Fruit fly (Drosophila melanogaster) Kc167 (cell line): ENCODE data around the gene CG14377.

Source experiments
- Myc ChIP-seq: fragments of >200 bp; optimal IDR thresholded peaks from 2 replicates; lab custom pipeline; 2017; ENCODE audit warnings: missing external identifiers
- Sin3A ChIP-seq: fragments of >200 bp; optimal IDR thresholded peaks from 2 replicates; lab custom pipeline; 2018; ENCODE audit warnings: missing external identifiers
- h ChIP-seq: fragments of >200 bp; optimal IDR thresholded peaks from 3 replicates; lab custom pipeline; 2018; ENCODE audit warnings: missing external identifiers
- insv ChIP-seq: fragments of >200 bp; optimal IDR thresholded peaks from 3 replicates; lab custom pipeline; 2018; ENCODE audit warnings: missing external identifiers
- psq ChIP-seq: fragments of >200 bp; optimal IDR thresholded peaks from 2 replicates; lab custom pipeline; 2017; ENCODE audit warnings: missing external identifiers
- ttk ChIP-seq: sonication (Bioruptor generic); optimal IDR thresholded peaks from 2 replicates; lab custom pipeline; 2017; ENCODE audit warnings: missing external identifiers

Gene CG14377

dm6 chr3R:13397535-13397934 is at the start of gene CG14377:
CG14377 (plus strand) TSS chr3R:13397835.
- TF ChIP-seq ttk (lab: Kevin White, UChicago) (no peak), psq (lab: Kevin White, UChicago) (no peak), h (lab: Kevin White, UChicago) (no peak), Sin3A (lab: Kevin White, UChicago) (no peak), Myc (lab: Kevin White, UChicago) (no peak), insv (no peak)

- TF ChIP-seq Sin3A (lab: Kevin White, UChicago) (no peak), ttk (lab: Kevin White, UChicago) (no peak), h (lab: Kevin White, UChicago) (no peak), psq (lab: Kevin White, UChicago) (no peak), Myc (lab: Kevin White, UChicago) (no peak)
Measured at dm6 chr3R:13353373-13353772, 44.3 kb upstream of the CG14377 start, which contains the start of gene mthl12. mthl12 (plus strand) TSS chr3R:13353673.

- TF ChIP-seq h (lab: Kevin White, UChicago) (no peak), Myc (lab: Kevin White, UChicago) (no peak), ttk (lab: Kevin White, UChicago) (no peak), Sin3A (lab: Kevin White, UChicago) (no peak), insv (no peak), psq (lab: Kevin White, UChicago) (no peak)
Measured at dm6 chr3R:13356960-13357359, 40.7 kb upstream of the CG14377 start.

- TF ChIP-seq ttk (lab: Kevin White, UChicago) (no peak), insv (no peak), psq (lab: Kevin White, UChicago) (no peak), Sin3A (lab: Kevin White, UChicago) (no peak), h (lab: Kevin White, UChicago) (no peak), Myc (lab: Kevin White, UChicago) (no peak)
Measured at dm6 chr3R:13360108-13360507, 37.5 kb upstream of the CG14377 start.

dm6 chr3R:13363347-13363994 is 34.2 kb upstream of the CG14377 start:
- TF ChIP-seq Myc (lab: Kevin White, UChicago): no peak
- no peak for TF ChIP-seq Sin3A (lab: Kevin White, UChicago)

dm6 chr3R:13364175-13365174 is 33.2 kb upstream of the CG14377 start, which contains the start of gene Dic1:
Dic1 (plus strand) TSS chr3R:13364938.
- no peak for TF ChIP-seq h (lab: Kevin White, UChicago)
- no peak for TF ChIP-seq ttk (lab: Kevin White, UChicago)
- no peak for TF ChIP-seq insv
- no peak for TF ChIP-seq Myc (lab: Kevin White, UChicago)
- TF ChIP-seq Sin3A (lab: Kevin White, UChicago): no peak
- TF ChIP-seq psq (lab: Kevin White, UChicago): no peak

- no peak for TF ChIP-seq psq (lab: Kevin White, UChicago)
- no peak for TF ChIP-seq h (lab: Kevin White, UChicago)
- TF ChIP-seq ttk (lab: Kevin White, UChicago): no peak
- no peak for TF ChIP-seq Myc (lab: Kevin White, UChicago)
- TF ChIP-seq insv: no peak
- no peak for TF ChIP-seq Sin3A (lab: Kevin White, UChicago)
Measured at dm6 chr3R:13365665-13366414, 31.8 kb upstream of the CG14377 start.

dm6 chr3R:13366561-13367518 is 30.8 kb upstream of the CG14377 start, which contains the start of gene Elp6:
Elp6 (minus strand) TSS chr3R:13366910.
- TF ChIP-seq Sin3A (lab: Kevin White, UChicago) (no peak), insv (no peak), h (lab: Kevin White, UChicago) (no peak), Myc (lab: Kevin White, UChicago) (no peak), psq (lab: Kevin White, UChicago) (no peak), ttk (lab: Kevin White, UChicago) (no peak)

dm6 chr3R:13369348-13369747 is 28.3 kb upstream of the CG14377 start, which contains the start of gene CheA87a:
CheA87a (plus strand) TSS chr3R:13369648.
- TF ChIP-seq h (lab: Kevin White, UChicago) (no peak), Myc (lab: Kevin White, UChicago) (no peak), ttk (lab: Kevin White, UChicago) (no peak), Sin3A (lab: Kevin White, UChicago) (no peak), psq (lab: Kevin White, UChicago) (no peak), insv (no peak)
